Worm (Caenorhabditis elegans) whole organism, L1 larva: ENCODE data around the gene ZK546.5.

ENCODE experiments used
- C04F5.9 ChIP-seq: sonication (generic microtip); optimal IDR thresholded peaks from 2 replicates; lab custom pipeline; 2016; ENCODE audit warnings: missing genetic modification characterization, missing compliant biosample characterization
- C16A3.4 ChIP-seq: fragments of 150-350 bp; optimal IDR thresholded peaks from 2 replicates; lab custom pipeline; 2014; ENCODE audit warnings: missing biosample characterization, missing genetic modification characterization
- C34B4.2 ChIP-seq: sonication (generic microtip); optimal IDR thresholded peaks from 2 replicates; lab custom pipeline; 2017; ENCODE audit warnings: mild to moderate bottlenecking, missing genetic modification characterization, missing compliant biosample characterization
- aly-2 ChIP-seq: fragments of 150-350 bp; optimal IDR thresholded peaks from 2 replicates; lab custom pipeline; 2014; ENCODE audit warnings: missing biosample characterization, missing genetic modification characterization
- ama-1 ChIP-seq: fragments of 150-350 bp; optimal IDR thresholded peaks from 2 replicates; lab custom pipeline; 2014
- ceh-63 ChIP-seq: fragments of 200-800 bp; sonication (Bioruptor generic); optimal IDR thresholded peaks from 2 replicates; lab custom pipeline; 2018; ENCODE audit warnings: mild to moderate bottlenecking, missing genetic modification characterization, missing compliant biosample characterization
- ceh-8 ChIP-seq: fragments of 200-800 bp; sonication (Bioruptor generic); optimal IDR thresholded peaks from 2 replicates; lab custom pipeline; 2018; ENCODE audit warnings: mild to moderate bottlenecking, missing genetic modification characterization, moderate library complexity, missing compliant biosample characterization
- ceh-82 ChIP-seq, 3 experiments: fragments of 150-350 bp in 1 of 3; sonication (generic microtip) in 2 of 3; optimal IDR thresholded peaks; 2 replicates each; lab custom pipeline; 2014 to 2017; ENCODE audit warnings: missing biosample characterization in 3 of 3, missing genetic modification characterization in 3 of 3
- ceh-90 ChIP-seq: sonication (generic microtip); optimal IDR thresholded peaks from 2 replicates; lab custom pipeline; 2016; ENCODE audit warnings: missing genetic modification characterization, missing compliant biosample characterization
- dpl-1 ChIP-seq, 3 experiments: fragments of 150-350 bp in 2 of 3; sonication (generic microtip) in 1 of 3; optimal IDR thresholded peaks; 2 replicates each; lab custom pipeline; 2014 to 2017; ENCODE audit warnings: missing biosample characterization in 3 of 3, missing genetic modification characterization in 3 of 3, missing genetic modification reagents in 3 of 3
- efl-3 ChIP-seq: fragments of 200-800 bp; sonication (Bioruptor generic); optimal IDR thresholded peaks from 2 replicates; lab custom pipeline; 2018; ENCODE audit warnings: mild to moderate bottlenecking, missing genetic modification characterization, missing compliant biosample characterization
- elt-3 ChIP-seq, 6 experiments: fragments of 150-350 bp in 1 of 6; sonication (generic microtip); optimal IDR thresholded peaks; 2 replicates each; lab custom pipeline; 2017 to 2018; ENCODE audit warnings: missing biosample characterization in 6 of 6, missing genetic modification characterization in 6 of 6, inconsistent platforms in 1 of 6
- ets-5 ChIP-seq: fragments of 200-800 bp; sonication (Bioruptor generic); IDR thresholded peaks from 2 replicates; pipeline ENCODE4 v1.3.6; 2022; ENCODE audit warnings: missing genetic modification characterization, missing compliant biosample characterization
- fkh-10 ChIP-seq: sonication (generic microtip); optimal IDR thresholded peaks from 2 replicates; lab custom pipeline; 2017; ENCODE audit warnings: missing biosample characterization, missing genetic modification reagents, missing genetic modification characterization
- fkh-8 ChIP-seq: sonication (generic microtip); optimal IDR thresholded peaks from 2 replicates; lab custom pipeline; 2016; ENCODE audit warnings: mild to moderate bottlenecking, missing genetic modification characterization, missing compliant biosample characterization
- grh-1 ChIP-seq: fragments of 200-800 bp; sonication (Bioruptor generic); IDR thresholded peaks from 2 replicates; pipeline ENCODE4 v1.3.6; 2022; ENCODE audit warnings: missing genetic modification reagents, missing genetic modification characterization, missing compliant biosample characterization
- hpl-2 ChIP-seq: fragments of 150-350 bp; optimal IDR thresholded peaks from 2 replicates; lab custom pipeline; 2014; ENCODE audit warnings: missing biosample characterization, missing genetic modification reagents, missing genetic modification characterization
- irx-1 ChIP-seq: sonication (generic microtip); optimal IDR thresholded peaks from 2 replicates; lab custom pipeline; 2016; ENCODE audit warnings: missing genetic modification characterization, missing compliant biosample characterization
- isw-1 ChIP-seq: fragments of 200-800 bp; sonication (Bioruptor generic); IDR thresholded peaks from 2 replicates; pipeline ENCODE4 v1.3.6; 2022; ENCODE audit warnings: missing genetic modification characterization, missing compliant biosample characterization
- jun-1 ChIP-seq: fragments of 150-350 bp; optimal IDR thresholded peaks from 2 replicates; lab custom pipeline; 2014; ENCODE audit warnings: missing biosample characterization, missing genetic modification reagents, missing genetic modification characterization
- lin-13 ChIP-seq: fragments of 150-350 bp; optimal IDR thresholded peaks from 2 replicates; lab custom pipeline; 2014; ENCODE audit warnings: missing biosample characterization, missing genetic modification reagents, missing genetic modification characterization
- lin-15B ChIP-seq: fragments of 150-350 bp; sonication (generic microtip); optimal IDR thresholded peaks from 3 replicates; lab custom pipeline; 2014; ENCODE audit warnings: missing biosample characterization, missing genetic modification characterization
- lin-35 ChIP-seq, 2 experiments: fragments of 150-350 bp; optimal IDR thresholded peaks; 2 replicates each; lab custom pipeline; 2014; ENCODE audit warnings: missing biosample characterization in 2 of 2, missing genetic modification characterization in 2 of 2, missing genetic modification reagents in 2 of 2
- lin-39 ChIP-seq: fragments of 150-350 bp; optimal IDR thresholded peaks from 2 replicates; lab custom pipeline; 2014; ENCODE audit warnings: missing biosample characterization, missing genetic modification reagents, missing genetic modification characterization
- lir-3 ChIP-seq: sonication (generic microtip); optimal IDR thresholded peaks from 2 replicates; lab custom pipeline; 2016; ENCODE audit warnings: mild to moderate bottlenecking, missing genetic modification characterization, moderate library complexity, missing compliant biosample characterization; ENCODE audit not compliant: poor library complexity
- lsy-2 ChIP-seq, 2 experiments: fragments of 150-350 bp; optimal IDR thresholded peaks; 2 replicates each; lab custom pipeline; 2014; ENCODE audit warnings: missing biosample characterization in 2 of 2, missing genetic modification characterization in 2 of 2
- mab-9 ChIP-seq: fragments of 200-800 bp; sonication (Bioruptor generic); IDR thresholded peaks from 2 replicates; pipeline ENCODE4 v1.3.6; 2022; ENCODE audit warnings: missing genetic modification reagents, missing genetic modification characterization, missing compliant biosample characterization
- mef-2 ChIP-seq: fragments of 150-350 bp; optimal IDR thresholded peaks from 2 replicates; lab custom pipeline; 2014; ENCODE audit warnings: missing biosample characterization, missing genetic modification characterization
- mep-1 ChIP-seq: fragments of 150-350 bp; optimal IDR thresholded peaks from 2 replicates; lab custom pipeline; 2014; ENCODE audit warnings: missing biosample characterization, missing genetic modification characterization
- nhr-12 ChIP-seq: sonication (generic microtip); optimal IDR thresholded peaks from 2 replicates; lab custom pipeline; 2017; ENCODE audit warnings: missing biosample characterization, missing genetic modification characterization
- nhr-28 ChIP-seq: fragments of 150-350 bp; optimal IDR thresholded peaks from 2 replicates; lab custom pipeline; 2014; ENCODE audit warnings: missing biosample characterization, missing genetic modification characterization
- nhr-47 ChIP-seq: sonication (generic microtip); optimal IDR thresholded peaks from 2 replicates; lab custom pipeline; 2016; ENCODE audit warnings: mild to moderate bottlenecking, missing genetic modification characterization, moderate library complexity, missing compliant biosample characterization
- nhr-76 ChIP-seq: sonication (generic microtip); optimal IDR thresholded peaks from 2 replicates; lab custom pipeline; 2017; ENCODE audit warnings: missing biosample characterization, missing genetic modification characterization
- nhr-77 ChIP-seq: fragments of 150-350 bp; optimal IDR thresholded peaks from 2 replicates; lab custom pipeline; 2014; ENCODE audit warnings: missing biosample characterization, missing genetic modification characterization
- nhr-84 ChIP-seq: sonication (generic microtip); optimal IDR thresholded peaks from 2 replicates; lab custom pipeline; 2017; ENCODE audit warnings: missing biosample characterization, missing genetic modification characterization
- pag-3 ChIP-seq: sonication (generic microtip); optimal IDR thresholded peaks from 2 replicates; lab custom pipeline; 2017; ENCODE audit warnings: missing genetic modification characterization, mild to moderate bottlenecking, missing compliant biosample characterization, antibody characterized with exemption, borderline replicate concordance; ENCODE audit not compliant: insufficient read depth
- skn-1 ChIP-seq: fragments of 150-350 bp; optimal IDR thresholded peaks from 2 replicates; lab custom pipeline; 2014; ENCODE audit warnings: missing biosample characterization, missing genetic modification characterization
- snpc-4 ChIP-seq: fragments of 150-350 bp; optimal IDR thresholded peaks from 2 replicates; lab custom pipeline; 2014; ENCODE audit warnings: missing biosample characterization, missing genetic modification characterization
- snu-23 ChIP-seq: sonication (generic microtip); optimal IDR thresholded peaks from 2 replicates; lab custom pipeline; 2016; ENCODE audit warnings: missing genetic modification characterization, missing compliant biosample characterization
- sox-4 ChIP-seq: sonication (generic microtip); optimal IDR thresholded peaks from 2 replicates; lab custom pipeline; 2016; ENCODE audit warnings: missing genetic modification characterization, missing compliant biosample characterization
- sptf-1 ChIP-seq: fragments of 150-350 bp; optimal IDR thresholded peaks from 2 replicates; lab custom pipeline; 2014; ENCODE audit warnings: missing biosample characterization, missing genetic modification characterization
- swsn-7 ChIP-seq: sonication (generic microtip); optimal IDR thresholded peaks from 2 replicates; lab custom pipeline; 2016; ENCODE audit warnings: missing genetic modification characterization, missing compliant biosample characterization
- tbx-2 ChIP-seq: sonication (generic microtip); optimal IDR thresholded peaks from 2 replicates; lab custom pipeline; 2016; ENCODE audit warnings: missing genetic modification characterization, missing compliant biosample characterization
- tlp-1 ChIP-seq: fragments of 150-350 bp; optimal IDR thresholded peaks from 2 replicates; lab custom pipeline; 2014; ENCODE audit warnings: missing biosample characterization, missing genetic modification characterization
- unc-130 ChIP-seq: fragments of 150-350 bp; optimal IDR thresholded peaks from 2 replicates; lab custom pipeline; 2017; ENCODE audit warnings: missing biosample characterization, missing genetic modification characterization, inconsistent platforms
- unc-30 ChIP-seq: sonication (generic microtip); optimal IDR thresholded peaks from 2 replicates; lab custom pipeline; 2017; ENCODE audit warnings: missing biosample characterization, missing genetic modification characterization
- unc-98 ChIP-seq: fragments of 200-800 bp; sonication (Bioruptor generic); IDR thresholded peaks from 2 replicates; pipeline ENCODE4 v1.3.6; 2022; ENCODE audit warnings: missing genetic modification characterization, missing compliant biosample characterization
- xbp-1 ChIP-seq: sonication (generic microtip); optimal IDR thresholded peaks from 2 replicates; lab custom pipeline; 2016; ENCODE audit warnings: missing genetic modification characterization, missing compliant biosample characterization
- zag-1 ChIP-seq: fragments of 150-350 bp; optimal IDR thresholded peaks from 2 replicates; lab custom pipeline; 2014; ENCODE audit warnings: missing biosample characterization, missing genetic modification characterization
- ztf-11 ChIP-seq, 2 experiments: sonication (generic microtip); optimal IDR thresholded peaks; 2 replicates each; lab custom pipeline; 2016 to 2017; ENCODE audit warnings: missing genetic modification characterization in 2 of 2, missing biosample characterization in 1 of 2, missing compliant biosample characterization in 1 of 2
- ztf-4 ChIP-seq: fragments of 150-350 bp; optimal IDR thresholded peaks from 2 replicates; lab custom pipeline; 2014; ENCODE audit warnings: missing biosample characterization, missing genetic modification characterization

The ZK546.5 gene

DNA sequence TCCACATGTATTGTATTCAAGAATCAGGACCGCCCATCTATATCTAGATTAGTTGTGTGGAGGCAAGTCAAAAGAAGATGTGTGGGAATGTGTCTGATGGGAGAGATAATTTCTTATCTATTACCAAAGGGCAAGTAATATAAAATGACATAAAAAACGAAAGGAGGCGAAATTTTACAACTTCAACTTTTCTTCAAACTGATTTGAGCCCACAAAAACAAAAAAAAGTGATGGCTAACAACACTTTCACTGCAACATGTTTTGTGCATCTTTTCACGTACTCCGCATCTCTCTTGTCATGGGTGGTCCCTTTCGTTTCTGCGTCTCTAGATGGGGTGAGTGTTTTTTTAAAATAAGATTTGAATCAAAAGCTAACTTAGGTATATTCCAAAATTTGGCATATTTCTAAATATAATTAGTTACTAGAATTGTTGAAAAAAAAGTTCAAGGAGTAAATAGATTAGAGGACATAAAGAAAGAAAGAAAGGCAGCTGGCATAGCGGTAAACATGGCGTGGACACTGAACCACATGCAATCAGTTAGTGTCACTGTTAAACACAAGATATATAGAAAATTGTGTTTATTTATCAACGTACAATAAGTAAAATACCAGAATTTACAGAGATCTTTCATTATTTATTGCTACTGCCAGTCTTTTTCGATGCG, 6.1 kb downstream of the ZK546.5 start, which contains the start of gene ZK546.19 (continued):
- TF ChIP-seq grh-1 (GFP tag; lab: Robert Waterston, UW) (no peak), lin-35 (GFP tag; optimal IDR thresholded peaks at IDR 0.05; lab: Kevin White, UChicago) (no peak), tlp-1 (tag; lab: Kevin White, UChicago) (no peak), unc-30 (tag; lab: Kevin White, UChicago) (no peak), lin-15B (tag; lab: Kevin White, UChicago) (no peak)

- TF ChIP-seq ama-1 (lab: Kevin White, UChicago) = peak; percentile 62
- TF ChIP-seq mab-9 (GFP tag; lab: Robert Waterston, UW) = no peak
- TF ChIP-seq lin-13 (GFP tag; lab: Kevin White, UChicago) = no peak
- TF ChIP-seq nhr-12 (tag; lab: Kevin White, UChicago) = no peak
- TF ChIP-seq efl-3 (GFP tag; lab: Kevin White, UChicago) = peak; percentile 31
- no peak for TF ChIP-seq sox-4 (tag; lab: Kevin White, UChicago)
- no peak for TF ChIP-seq nhr-76
- TF ChIP-seq skn-1 (tag; lab: Kevin White, UChicago) = peak; percentile 8
- TF ChIP-seq aly-2 (tag; lab: Kevin White, UChicago) = no peak
- no peak for TF ChIP-seq nhr-28 (tag; lab: Kevin White, UChicago)
- peak; percentile 43 for TF ChIP-seq mep-1
- TF ChIP-seq nhr-77 (tag; lab: Kevin White, UChicago) = peak; percentile 54
- peak; percentile 39 for TF ChIP-seq swsn-7 (tag; lab: Kevin White, UChicago)
- peak in 2 of 6 experiments; percentile 12 to 50 for TF ChIP-seq elt-3 (tag; optimal IDR thresholded peaks at IDR 0.05; lab: Kevin White, UChicago)
- TF ChIP-seq zag-1 (tag; lab: Kevin White, UChicago) = no peak
- TF ChIP-seq unc-130 = no peak
- TF ChIP-seq ztf-4 (tag; lab: Kevin White, UChicago) = no peak
- TF ChIP-seq C16A3.4 (tag; lab: Kevin White, UChicago) = peak; percentile 72
- no peak for TF ChIP-seq ets-5 (GFP tag; lab: Robert Waterston, UW)
- TF ChIP-seq pag-3 (tag; lab: Kevin White, UChicago) = no peak
- no peak for TF ChIP-seq C04F5.9 (tag; lab: Kevin White, UChicago)
- TF ChIP-seq ceh-82 (tag; optimal IDR thresholded peaks at IDR 0.05; lab: Kevin White, UChicago) = peak in 2 of 3 experiments; percentile 16 to 23
- no peak for TF ChIP-seq lin-39
- TF ChIP-seq xbp-1 = peak; percentile 44
- no peak for TF ChIP-seq ceh-63 (GFP tag; lab: Kevin White, UChicago)
- TF ChIP-seq fkh-10 (GFP tag; lab: Kevin White, UChicago) = no peak
- peak; percentile 36 for TF ChIP-seq lir-3 (tag; lab: Kevin White, UChicago)
- TF ChIP-seq lin-15B (tag; lab: Kevin White, UChicago) = no peak
- peak in 2 of 3 experiments; percentile 6 to 36 for TF ChIP-seq dpl-1 (GFP tag; optimal IDR thresholded peaks at IDR 0.05; lab: Kevin White, UChicago)
- TF ChIP-seq grh-1 (GFP tag; lab: Robert Waterston, UW) = no peak
- TF ChIP-seq ceh-90 (tag; lab: Kevin White, UChicago) = no peak
- TF ChIP-seq ceh-8 (GFP tag; lab: Kevin White, UChicago) = no peak
- no peak for TF ChIP-seq nhr-84 (tag; lab: Kevin White, UChicago)
- peak; percentile 66 for TF ChIP-seq snu-23 (GFP tag; lab: Kevin White, UChicago)
- TF ChIP-seq sptf-1 = no peak
- TF ChIP-seq irx-1 (tag; lab: Kevin White, UChicago) = no peak
- no peak for TF ChIP-seq snpc-4 (tag; lab: Kevin White, UChicago)
- no peak for TF ChIP-seq hpl-2
- no peak for TF ChIP-seq ztf-11 (tag; optimal IDR thresholded peaks at IDR 0.05; lab: Kevin White, UChicago)
- no peak for TF ChIP-seq unc-98
- peak; percentile 45 for TF ChIP-seq tbx-2
- TF ChIP-seq lsy-2 (tag; optimal IDR thresholded peaks at IDR 0.05; lab: Kevin White, UChicago) = peak; percentile 6 to 28
- TF ChIP-seq nhr-47 = peak; percentile 61
- no peak for TF ChIP-seq jun-1 (tag; lab: Kevin White, UChicago)
- TF ChIP-seq C34B4.2 (tag; lab: Kevin White, UChicago) = no peak
- TF ChIP-seq fkh-8 (tag; lab: Kevin White, UChicago) = no peak
- no peak for TF ChIP-seq isw-1 (GFP tag; lab: Robert Waterston, UW)
- TF ChIP-seq mef-2 = no peak
Observed at ce11 chrII:4942397-4942796, 6.8 kb downstream of the ZK546.5 start.
